Worm (Caenorhabditis elegans) whole organism, L1 larva: ENCODE results near the gene F46B6.5.

Source experiments
- C34B4.2 ChIP-seq: sonication (generic microtip); optimal IDR thresholded peaks from 2 replicates; lab custom pipeline; 2017; ENCODE audit warnings: mild to moderate bottlenecking, missing genetic modification characterization, missing compliant biosample characterization
- unc-62 ChIP-seq: fragments of 150-350 bp; optimal IDR thresholded peaks from 2 replicates; lab custom pipeline; 2014; ENCODE audit warnings: missing biosample characterization, missing genetic modification reagents, missing genetic modification characterization
- xbp-1 ChIP-seq: sonication (generic microtip); optimal IDR thresholded peaks from 2 replicates; lab custom pipeline; 2016; ENCODE audit warnings: missing genetic modification characterization, missing compliant biosample characterization

- no peak for TF ChIP-seq xbp-1 (tag; lab: Kevin White, UChicago)
- TF ChIP-seq C34B4.2 (tag; lab: Kevin White, UChicago) = no peak
- no peak for TF ChIP-seq unc-62 (GFP tag; lab: Kevin White, UChicago)
Measured at ce11 chrV:9744934-9745333, 37.9 kb downstream of the F46B6.5 start, which contains the start of gene F58E6.13.
